Worm (Caenorhabditis elegans): ENCODE measurements around the gene ZK867.2.

The ZK867.2 gene

ce11 chrX:7238562-7238961, 32.0 kb downstream of the ZK867.2 start, which contains the start of gene F46H5.3:
TSS of gene F46H5.3 (minus strand) at chrX:7238662.
- TF ChIP-seq madf-3 (GFP tag; IDR thresholded peaks at IDR 0.05), result no peak
- TF ChIP-seq lin-35 (GFP tag; optimal IDR thresholded peaks at IDR 0.05), result no peak
- TF ChIP-seq lag-1 (GFP tag; IDR thresholded peaks at IDR 0.05), result no peak
- no peak for TF ChIP-seq lin-26 (GFP tag; IDR thresholded peaks at IDR 0.05)
- TF ChIP-seq K11D2.4 (GFP tag; IDR thresholded peaks at IDR 0.05), result no peak
- TF ChIP-seq athp-1 (tag; optimal IDR thresholded peaks at IDR 0.05), result no peak
- no peak for TF ChIP-seq F57C9.4 (tag; optimal IDR thresholded peaks at IDR 0.05)
- TF ChIP-seq hmg-1.2 (GFP tag; IDR thresholded peaks at IDR 0.05), result no peak
- no peak for TF ChIP-seq ets-4 (GFP tag; optimal IDR thresholded peaks at IDR 0.05)
- no peak for TF ChIP-seq unc-62 (GFP tag; optimal IDR thresholded peaks at IDR 0.05)
- TF ChIP-seq tbp1 (GFP tag; optimal IDR thresholded peaks at IDR 0.05), result no peak
- no peak for TF ChIP-seq bed-2 (GFP tag; IDR thresholded peaks at IDR 0.05)
- TF ChIP-seq F49E8.2 (tag; optimal IDR thresholded peaks at IDR 0.05; ENCODE audit: insufficient read depth), result no peak
- no peak for TF ChIP-seq mcd-1 (GFP tag; IDR thresholded peaks at IDR 0.05)
- TF ChIP-seq F57A8.1 (GFP tag; optimal IDR thresholded peaks at IDR 0.05), result no peak
- no peak for TF ChIP-seq ZK185.1 (tag; optimal IDR thresholded peaks at IDR 0.05; ENCODE audit: poor library complexity, severe bottlenecking)
- no peak for TF ChIP-seq nfyb-1 (GFP tag; IDR thresholded peaks at IDR 0.05)
- TF ChIP-seq lin-54 (GFP tag; optimal IDR thresholded peaks at IDR 0.05), result no peak

- no peak for TF ChIP-seq F23B12.7 (tag; optimal IDR thresholded peaks at IDR 0.05; ENCODE audit: insufficient read depth)
- TF ChIP-seq akir-1 (GFP tag; optimal IDR thresholded peaks at IDR 0.05), result no peak
- peak; percentile 52 for TF ChIP-seq ztf-26 (tag; optimal IDR thresholded peaks at IDR 0.05)
- no peak; the same call in 1 of the 2 replicates for TF ChIP-seq ceh-40 (GFP tag; IDR thresholded peaks at IDR 0.05)
- TF ChIP-seq snpc-1.1 (tag; optimal IDR thresholded peaks at IDR 0.05; ENCODE audit: insufficient read depth), result no peak
- TF ChIP-seq athp-1 (tag; optimal IDR thresholded peaks at IDR 0.05), result no peak
- no peak for TF ChIP-seq madf-3 (GFP tag; IDR thresholded peaks at IDR 0.05)
- no peak for TF ChIP-seq tlf-1 (GFP tag; optimal IDR thresholded peaks at IDR 0.05)
- no peak for TF ChIP-seq F49E8.2 (tag; optimal IDR thresholded peaks at IDR 0.05; ENCODE audit: insufficient read depth)
- TF ChIP-seq ztf-18 (tag; optimal IDR thresholded peaks at IDR 0.05), result no peak
- no peak for TF ChIP-seq Y79H2A.3 (GFP tag; conservative IDR thresholded peaks at IDR 0.05)
- TF ChIP-seq tbp1 (GFP tag; optimal IDR thresholded peaks at IDR 0.05), result no peak
- peak; percentile 15 for TF ChIP-seq lin-40 (tag; optimal IDR thresholded peaks at IDR 0.05)
- TF ChIP-seq madf-10 (tag; optimal IDR thresholded peaks at IDR 0.05), result no peak
- no peak for TF ChIP-seq Y95B8A.8 (GFP tag; IDR thresholded peaks at IDR 0.05)
- TF ChIP-seq atf-7 (tag; optimal IDR thresholded peaks at IDR 0.05), result no peak
Measured at ce11 chrX:7242119-7242518, 35.6 kb downstream of the ZK867.2 start.

- TF ChIP-seq zfh-2 (GFP tag; conservative IDR thresholded peaks at IDR 0.05) (peak; percentile 92), madf-10 (tag; optimal IDR thresholded peaks at IDR 0.05) (no peak), Y67H2A.10 (GFP tag; conservative IDR thresholded peaks at IDR 0.05) (no peak), snpc-1.3 (tag; optimal IDR thresholded peaks at IDR 0.05; ENCODE audit: insufficient read depth) (no peak), ztf-3 (GFP tag; optimal IDR thresholded peaks at IDR 0.05) (no peak), B0019.2 (GFP tag; conservative IDR thresholded peaks at IDR 0.05) (0 out of 2 replicates have a peak, but pooled peaks have one; percentile 2), mxl-1 (tag; optimal IDR thresholded peaks at IDR 0.05) (no peak), nhr-80 (tag; optimal IDR thresholded peaks at IDR 0.05) (peak; percentile 82), dpff-1 (tag; optimal IDR thresholded peaks at IDR 0.05) (no peak), dox-1 (GFP tag; IDR thresholded peaks at IDR 0.05) (peak; percentile 49; the same call in 1 of the 2 replicates), nfya-2 (GFP tag; IDR thresholded peaks at IDR 0.05) (no peak), ceh-58 (GFP tag; IDR thresholded peaks at IDR 0.05) (no peak), cebp-1 (GFP tag; IDR thresholded peaks at IDR 0.05) (no peak), cebp-1 (tag; optimal IDR thresholded peaks at IDR 0.05) (peak; percentile 44), C17E4.6 (GFP tag; IDR thresholded peaks at IDR 0.05) (no peak), nhr-179 (tag; optimal IDR thresholded peaks at IDR 0.05) (no peak), chd-7 (tag; optimal IDR thresholded peaks at IDR 0.05) (no peak), sea-2 (GFP tag; IDR thresholded peaks at IDR 0.05) (no peak), ekl-4 (GFP tag; IDR thresholded peaks at IDR 0.05) (no peak)
Measured at ce11 chrX:7242878-7243277, 36.4 kb downstream of the ZK867.2 start, which contains the start of gene F46H5.7. TSS of gene F46H5.7 (minus strand) at chrX:7242983.
